Fruit fly (Drosophila melanogaster): Measurements from ENCODE around the gene dob.
A peak's percentile ranks its signal among the peaks of the same experiment; 100 is the strongest.

Gene dob

dm6 chrX:15085777-15086510 is 19.1 kb downstream of the dob start, which contains the start of the genes CG15027 and Dbct:
Gene CG15027 (minus strand): TSS chrX:15085827.
Gene Dbct (plus strand): TSS chrX:15086125.
- TF ChIP-seq Hr38 (GFP tag; optimal IDR thresholded peaks at IDR 0.05), result no peak
- TF ChIP-seq cyc (GFP tag; optimal IDR thresholded peaks at IDR 0.05), result peak; percentile 51
- peak; percentile 53 for TF ChIP-seq CG8119 (GFP tag; IDR thresholded peaks at IDR 0.05)
- TF ChIP-seq Eip93F (GFP tag; optimal IDR thresholded peaks at IDR 0.05), result peak; percentile 11
- TF ChIP-seq Eip75B (GFP tag; optimal IDR thresholded peaks at IDR 0.05), result peak; percentile 28
- peak; percentile 3 for TF ChIP-seq CG6854 (GFP tag; optimal IDR thresholded peaks at IDR 0.05)
- peak; percentile 56 for TF ChIP-seq CG7368 (GFP tag; optimal IDR thresholded peaks at IDR 0.05)
- peak; percentile 64 for TF ChIP-seq topi (GFP tag; optimal IDR thresholded peaks at IDR 0.05)
- peak; percentile 49 for TF ChIP-seq CG8319 (GFP tag; optimal IDR thresholded peaks at IDR 0.05)
- peak; percentile 63 for TF ChIP-seq CG34406 (GFP tag; optimal IDR thresholded peaks at IDR 0.05)
- peak; percentile 83 for TF ChIP-seq svp (GFP tag)
- TF ChIP-seq CG4318 (GFP tag; optimal IDR thresholded peaks at IDR 0.05), result peak; percentile 17
- peak; percentile 57 for TF ChIP-seq lz (GFP tag; optimal IDR thresholded peaks at IDR 0.05)
- TF ChIP-seq Sox102F (GFP tag; optimal IDR thresholded peaks at IDR 0.05), result peak; percentile 32
- no peak for TF ChIP-seq CG1621 (tag; optimal IDR thresholded peaks at IDR 0.05)
- TF ChIP-seq fd59A (GFP tag; optimal IDR thresholded peaks at IDR 0.05), result peak; percentile 34
- TF ChIP-seq eg (GFP tag; IDR thresholded peaks at IDR 0.05), result peak; percentile 63
- peak; percentile 30 for TF ChIP-seq Sox15 (GFP tag; optimal IDR thresholded peaks at IDR 0.05)
- TF ChIP-seq salr (GFP tag; optimal IDR thresholded peaks at IDR 0.05), result peak; percentile 4 to 14
- TF ChIP-seq fd85E (GFP tag; optimal IDR thresholded peaks at IDR 0.05), result no peak
- TF ChIP-seq CG6276 (GFP tag; optimal IDR thresholded peaks at IDR 0.05), result peak; percentile 30
- peak; percentile 60 for TF ChIP-seq CG8632 (GFP tag; optimal IDR thresholded peaks at IDR 0.05)
- TF ChIP-seq vri (GFP tag; optimal IDR thresholded peaks at IDR 0.05), result peak; percentile 99
- TF ChIP-seq Met (GFP tag; optimal IDR thresholded peaks at IDR 0.05), result peak; percentile 64
- TF ChIP-seq ss (GFP tag; optimal IDR thresholded peaks at IDR 0.05), result peak; percentile 21 to 55
- TF ChIP-seq dsx (GFP tag; optimal IDR thresholded peaks at IDR 0.05; ENCODE audit: poor library complexity, severe bottlenecking), result peak; percentile 46
- peak; percentile 53 for TF ChIP-seq CG3919 (GFP tag; optimal IDR thresholded peaks at IDR 0.05)
- TF ChIP-seq Hr39 (GFP tag; optimal IDR thresholded peaks at IDR 0.05), result peak; percentile 42
- TF ChIP-seq CG6792 (GFP tag; optimal IDR thresholded peaks at IDR 0.05), result peak; percentile 41
- TF ChIP-seq CG16779 (tag; optimal IDR thresholded peaks at IDR 0.05), result no peak
- TF ChIP-seq Ets21C (GFP tag; optimal IDR thresholded peaks at IDR 0.05), result peak; percentile 28
- TF ChIP-seq Eip78C (GFP tag), result peak; percentile 75
- TF ChIP-seq CG32006 (GFP tag; optimal IDR thresholded peaks at IDR 0.05), result peak; percentile 43
- peak; percentile 20 for TF ChIP-seq net (GFP tag; optimal IDR thresholded peaks at IDR 0.05)
- peak; percentile 69 for TF ChIP-seq CG6163 (GFP tag; IDR thresholded peaks at IDR 0.05)
- peak; percentile 44; the same call in 1 of the 2 replicates for TF ChIP-seq CG11294 (GFP tag; IDR thresholded peaks at IDR 0.05)
- TF ChIP-seq fkh (GFP tag; optimal IDR thresholded peaks at IDR 0.05), result peak; percentile 60
- peak; percentile 45 for TF ChIP-seq CG31627 (GFP tag; optimal IDR thresholded peaks at IDR 0.05)
- TF ChIP-seq CG11762 (GFP tag; optimal IDR thresholded peaks at IDR 0.05; ENCODE audit: insufficient read depth), result no peak
- peak; percentile 66 for TF ChIP-seq pdm3 (GFP tag; optimal IDR thresholded peaks at IDR 0.05)
- TF ChIP-seq CG10631 (GFP tag; optimal IDR thresholded peaks at IDR 0.05), result peak; percentile 74
- TF ChIP-seq Sox14 (GFP tag; optimal IDR thresholded peaks at IDR 0.05), result peak; percentile 35
- peak; percentile 46 for TF ChIP-seq Hr4 (GFP tag; optimal IDR thresholded peaks at IDR 0.05)
- peak; percentile 67 for TF ChIP-seq Smox (GFP tag; optimal IDR thresholded peaks at IDR 0.05)
- TF ChIP-seq CG6808 (GFP tag; optimal IDR thresholded peaks at IDR 0.05), result peak; percentile 37
- no peak for TF ChIP-seq Lpt (GFP tag; optimal IDR thresholded peaks at IDR 0.05)
- peak; percentile 10 for TF ChIP-seq Blimp-1 (GFP tag; optimal IDR thresholded peaks at IDR 0.05)
- peak; percentile 64 for TF ChIP-seq achi (GFP tag; optimal IDR thresholded peaks at IDR 0.05)
- TF ChIP-seq acj6 (GFP tag; optimal IDR thresholded peaks at IDR 0.05), result peak; percentile 65
- peak; percentile 67 for TF ChIP-seq Ets96B (tag; optimal IDR thresholded peaks at IDR 0.05)
- peak; percentile 41 for TF ChIP-seq CG15336 (GFP tag; IDR thresholded peaks at IDR 0.05)

Measured in whole organism, prepupa.